Fruit fly (Drosophila melanogaster) whole organism, wandering third instar larva: ENCODE results near the gene SelR.

Experiments used
- Abd-B ChIP-seq: fragments of >200 bp; optimal IDR thresholded peaks from 2 replicates; lab custom pipeline; 2017; ENCODE audit warnings: missing biosample characterization, missing genetic modification characterization
- CG32264 ChIP-seq: fragments of 200-800 bp; sonication (Bioruptor generic); optimal IDR thresholded peaks from 2 replicates; lab custom pipeline; 2016; ENCODE audit warnings: missing biosample characterization, missing genetic modification characterization
- CG9705 ChIP-seq: fragments of 200-800 bp; sonication (Bioruptor generic); optimal IDR thresholded peaks from 2 replicates; lab custom pipeline; 2018; ENCODE audit warnings: missing biosample characterization, mild to moderate bottlenecking, missing genetic modification characterization
- CrebA ChIP-seq: fragments of 200-800 bp; sonication (Bioruptor generic); optimal IDR thresholded peaks from 2 replicates; lab custom pipeline; 2016; ENCODE audit warnings: missing biosample characterization, mild to moderate bottlenecking, missing genetic modification characterization, borderline replicate concordance
- Dfd ChIP-seq: fragments of >200 bp; optimal IDR thresholded peaks from 2 replicates; lab custom pipeline; 2017; ENCODE audit warnings: missing biosample characterization, missing genetic modification characterization
- Dif ChIP-seq: fragments of 200-275, 200-300 bp; sonication (Bioruptor generic); optimal IDR thresholded peaks from 2 replicates; lab custom pipeline; 2018; ENCODE audit warnings: missing biosample characterization, missing genetic modification characterization; ENCODE audit not compliant: partially characterized antibody
- GATAd ChIP-seq: sonication (Bioruptor generic); optimal IDR thresholded peaks from 2 replicates; lab custom pipeline; 2016; ENCODE audit warnings: missing biosample characterization, missing genetic modification characterization
- HLH106 ChIP-seq: fragments of 200-800 bp; optimal IDR thresholded peaks from 3 replicates; lab custom pipeline; 2019; ENCODE audit warnings: missing biosample characterization, mild to moderate bottlenecking, missing genetic modification characterization, moderate library complexity
- Hnf4 ChIP-seq: fragments of 200-800 bp; sonication (Bioruptor generic); optimal IDR thresholded peaks from 2 replicates; lab custom pipeline; 2016; ENCODE audit warnings: missing biosample characterization, mild to moderate bottlenecking, missing genetic modification characterization
- Hr83 ChIP-seq: fragments of 200-300 bp; sonication (Bioruptor generic); optimal IDR thresholded peaks from 2 replicates; lab custom pipeline; 2016; ENCODE audit warnings: missing biosample characterization, mild to moderate bottlenecking, missing genetic modification characterization, moderate library complexity; ENCODE audit not compliant: poor library complexity, severe bottlenecking
- Jra ChIP-seq: sonication (Bioruptor generic); optimal IDR thresholded peaks from 2 replicates; lab custom pipeline; 2016; ENCODE audit warnings: missing biosample characterization, missing genetic modification characterization
- Mio ChIP-seq: sonication (Bioruptor generic); optimal IDR thresholded peaks from 2 replicates; lab custom pipeline; 2016; ENCODE audit warnings: missing biosample characterization, missing genetic modification characterization
- N ChIP-seq: fragments of >200 bp; optimal IDR thresholded peaks from 2 replicates; lab custom pipeline; 2018; ENCODE audit warnings: missing biosample characterization, missing external identifiers, missing genetic modification characterization
- OdsH ChIP-seq: fragments of 200-800 bp; sonication (Bioruptor generic); optimal IDR thresholded peaks from 2 replicates; lab custom pipeline; 2016; ENCODE audit warnings: missing biosample characterization, mild to moderate bottlenecking, missing genetic modification characterization
- Rel ChIP-seq, 2 experiments: fragments of 200-800 bp; sonication (Bioruptor generic) in 1 of 2; optimal IDR thresholded peaks; 2 replicates in 1 of 2; 3 replicates in 1 of 2; lab custom pipeline; 2016 to 2019; ENCODE audit warnings: mild to moderate bottlenecking in 2 of 2, missing biosample characterization in 2 of 2, missing genetic modification characterization in 2 of 2, moderate library complexity in 1 of 2
- Sp1 ChIP-seq: fragments of 200-800 bp; sonication (Bioruptor generic); optimal IDR thresholded peaks from 3 replicates; lab custom pipeline; 2019; ENCODE audit warnings: missing biosample characterization, mild to moderate bottlenecking, missing genetic modification characterization, moderate library complexity
- Vsx2 ChIP-seq: fragments of 200-300, 225-300 bp; sonication (Bioruptor generic); optimal IDR thresholded peaks from 2 replicates; lab custom pipeline; 2018; ENCODE audit warnings: missing biosample characterization, missing genetic modification characterization; ENCODE audit not compliant: partially characterized antibody
- br ChIP-seq: fragments of 200-800 bp; sonication (Bioruptor generic); optimal IDR thresholded peaks from 2 replicates; lab custom pipeline; 2016; ENCODE audit warnings: missing biosample characterization, missing genetic modification characterization
- brk ChIP-seq: fragments of 200-800 bp; sonication (Bioruptor generic); optimal IDR thresholded peaks from 2 replicates; lab custom pipeline; 2016; ENCODE audit warnings: missing biosample characterization, mild to moderate bottlenecking, missing genetic modification characterization
- dl ChIP-seq, 2 experiments: fragments of 175-275, 200-275 bp in 1 of 2; fragments of 200-275 bp in 1 of 2; sonication (Bioruptor generic); optimal IDR thresholded peaks; lab custom pipeline; 2018; ENCODE audit warnings: mild to moderate bottlenecking in 2 of 2, missing biosample characterization in 2 of 2, missing genetic modification characterization in 2 of 2, moderate library complexity in 2 of 2; ENCODE audit not compliant: partially characterized antibody in 2 of 2, insufficient read depth in 1 of 2
- dmrt93B ChIP-seq: fragments of 200-800 bp; sonication (Bioruptor generic); optimal IDR thresholded peaks from 2 replicates; lab custom pipeline; 2018; ENCODE audit warnings: missing biosample characterization, mild to moderate bottlenecking, missing genetic modification characterization
- ey ChIP-seq: fragments of 200-800 bp; sonication (Bioruptor generic); optimal IDR thresholded peaks from 2 replicates; lab custom pipeline; 2016; ENCODE audit warnings: missing biosample characterization, missing genetic modification characterization
- foxo ChIP-seq, 2 experiments: fragments of 200-800 bp; sonication (Bioruptor generic); optimal IDR thresholded peaks; 2 replicates in 1 of 2; 3 replicates in 1 of 2; lab custom pipeline; 2016 to 2017; ENCODE audit warnings: missing biosample characterization in 2 of 2, missing genetic modification characterization in 2 of 2
- fru ChIP-seq: fragments of 200-800 bp; sonication (Bioruptor generic); optimal IDR thresholded peaks from 3 replicates; lab custom pipeline; 2016; ENCODE audit warnings: missing biosample characterization, mild to moderate bottlenecking, missing genetic modification characterization
- h ChIP-seq: fragments of 200-800 bp; sonication (Bioruptor generic); optimal IDR thresholded peaks from 3 replicates; lab custom pipeline; 2016; ENCODE audit warnings: missing biosample characterization, mild to moderate bottlenecking, missing genetic modification characterization
- jim ChIP-seq: fragments of 175-275, 200-325 bp; sonication (Bioruptor generic); optimal IDR thresholded peaks from 2 replicates; lab custom pipeline; 2016; ENCODE audit warnings: missing biosample characterization, mild to moderate bottlenecking, missing genetic modification characterization
- lola ChIP-seq: fragments of >200 bp; optimal IDR thresholded peaks from 2 replicates; lab custom pipeline; 2017; ENCODE audit warnings: missing biosample characterization, missing genetic modification characterization
- pan ChIP-seq: fragments of >200 bp; optimal IDR thresholded peaks from 2 replicates; lab custom pipeline; 2017
- psq ChIP-seq: fragments of 200-800 bp; sonication (Bioruptor generic); optimal IDR thresholded peaks from 3 replicates; lab custom pipeline; 2017; ENCODE audit warnings: missing biosample characterization, mild to moderate bottlenecking, missing genetic modification characterization, moderate library complexity
- rgr ChIP-seq: fragments of 200-800 bp; sonication (Bioruptor generic); optimal IDR thresholded peaks from 3 replicates; lab custom pipeline; 2016; ENCODE audit warnings: missing biosample characterization, mild to moderate bottlenecking, missing genetic modification characterization
- sage ChIP-seq: fragments of 200-800 bp; sonication (Bioruptor generic); optimal IDR thresholded peaks from 2 replicates; lab custom pipeline; 2016; ENCODE audit warnings: missing biosample characterization, mild to moderate bottlenecking, missing genetic modification characterization
- sv ChIP-seq: fragments of 200-800 bp; sonication (Bioruptor generic); optimal IDR thresholded peaks from 3 replicates; lab custom pipeline; 2016; ENCODE audit warnings: missing biosample characterization, missing genetic modification characterization
- tai ChIP-seq: sonication (Bioruptor generic); optimal IDR thresholded peaks from 2 replicates; lab custom pipeline; 2016; ENCODE audit warnings: missing biosample characterization, missing genetic modification characterization
- usp ChIP-seq: fragments of >200 bp; optimal IDR thresholded peaks from 2 replicates; lab custom pipeline; 2017; ENCODE audit warnings: missing biosample characterization, missing genetic modification characterization
- woc ChIP-seq: sonication (Bioruptor generic); optimal IDR thresholded peaks from 2 replicates; lab custom pipeline; 2016; ENCODE audit warnings: missing biosample characterization, mild to moderate bottlenecking, missing genetic modification characterization

Gene SelR

DNA sequence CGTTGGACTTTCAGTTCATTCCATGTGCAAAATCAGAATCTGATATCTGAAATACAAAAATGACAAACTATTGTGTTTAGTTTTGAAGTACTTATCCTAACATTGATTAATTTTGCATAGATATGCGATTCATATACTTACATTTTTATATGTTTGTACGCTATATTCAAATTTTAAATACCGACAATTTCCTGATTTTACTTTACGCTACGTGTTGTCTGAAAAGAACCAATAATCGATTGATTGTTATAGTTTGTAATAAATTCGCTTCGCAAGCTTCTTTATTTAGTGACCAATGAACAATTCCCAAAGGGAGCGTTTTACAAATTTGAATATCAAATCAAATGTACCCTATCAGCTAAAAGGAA, 21.1 kb upstream of the SelR start, which contains the start of gene Ak3:
Gene Ak3, minus strand, starts transcription at position 69 of the 368 bp plus-strand sequence.
- no peak for TF ChIP-seq br (GFP tag; lab: Kevin White, UChicago)
- TF ChIP-seq Abd-B (GFP tag; lab: Kevin White, UChicago) = no peak
- TF ChIP-seq dmrt93B = no peak
- TF ChIP-seq Mio (GFP tag; lab: Kevin White, UChicago) = no peak
- TF ChIP-seq N (GFP tag; lab: Kevin White, UChicago) = no peak
- no peak for TF ChIP-seq fru (GFP tag; lab: Kevin White, UChicago)
- no peak for TF ChIP-seq ey (GFP tag; lab: Kevin White, UChicago)
- no peak for TF ChIP-seq Rel (GFP tag; optimal IDR thresholded peaks at IDR 0.05; lab: Kevin White, UChicago)
- no peak for TF ChIP-seq Rel (tag; optimal IDR thresholded peaks at IDR 0.05; lab: Kevin White, UChicago)
- TF ChIP-seq rgr (GFP tag; lab: Kevin White, UChicago) = no peak
- TF ChIP-seq GATAd (GFP tag; lab: Kevin White, UChicago) = no peak
- TF ChIP-seq HLH106 (tag; lab: Kevin White, UChicago) = no peak
- TF ChIP-seq sage = no peak
- no peak for TF ChIP-seq Jra (GFP tag; lab: Kevin White, UChicago)
- TF ChIP-seq CG9705 = no peak
- TF ChIP-seq brk (GFP tag; lab: Kevin White, UChicago) = no peak
- no peak for TF ChIP-seq lola (GFP tag; lab: Kevin White, UChicago)
- no peak for TF ChIP-seq foxo (GFP tag; optimal IDR thresholded peaks at IDR 0.05; lab: Kevin White, UChicago)
- TF ChIP-seq Hnf4 (GFP tag; lab: Kevin White, UChicago) = no peak

- no peak for TF ChIP-seq Abd-B (GFP tag; lab: Kevin White, UChicago)
- peak; percentile 20 for TF ChIP-seq Hnf4 (GFP tag; lab: Kevin White, UChicago)
- TF ChIP-seq usp = no peak
- peak; percentile 46 for TF ChIP-seq h (GFP tag; lab: Kevin White, UChicago)
- no peak for TF ChIP-seq pan
- TF ChIP-seq brk (GFP tag; lab: Kevin White, UChicago) = no peak
- TF ChIP-seq Dfd = no peak
- peak; percentile 40 for TF ChIP-seq woc
- no peak for TF ChIP-seq lola (GFP tag; lab: Kevin White, UChicago)
- TF ChIP-seq Hr83 (GFP tag; lab: Kevin White, UChicago) = no peak
- TF ChIP-seq rgr (GFP tag; lab: Kevin White, UChicago) = peak; percentile 13
- peak; percentile 19 for TF ChIP-seq sv
- no peak for TF ChIP-seq fru (GFP tag; lab: Kevin White, UChicago)
- TF ChIP-seq psq = peak; percentile 60
- no peak for TF ChIP-seq jim (GFP tag; lab: Kevin White, UChicago)
- peak; percentile 43 for TF ChIP-seq HLH106 (tag; lab: Kevin White, UChicago)
- TF ChIP-seq ey (GFP tag; lab: Kevin White, UChicago) = no peak
- TF ChIP-seq Dif (GFP tag; lab: Kevin White, UChicago) = peak; percentile 98
- TF ChIP-seq OdsH = peak; percentile 42
- no peak for TF ChIP-seq CrebA (GFP tag; lab: Kevin White, UChicago)
- TF ChIP-seq GATAd (GFP tag; lab: Kevin White, UChicago) = no peak
- TF ChIP-seq dl (GFP tag; optimal IDR thresholded peaks at IDR 0.05; lab: Kevin White, UChicago; ENCODE audit: insufficient read depth in 1 of 2, partially characterized antibody in 2 of 2) = peak; percentile 92 to 97
- no peak for TF ChIP-seq tai (GFP tag; lab: Kevin White, UChicago)
- TF ChIP-seq CG32264 = no peak
- TF ChIP-seq sage = peak; percentile 17
- peak; percentile 32 for TF ChIP-seq br (GFP tag; lab: Kevin White, UChicago)
- TF ChIP-seq Vsx2 = peak; percentile 92
- no peak for TF ChIP-seq Rel (GFP tag; optimal IDR thresholded peaks at IDR 0.05; lab: Kevin White, UChicago)
- TF ChIP-seq Rel (tag; optimal IDR thresholded peaks at IDR 0.05; lab: Kevin White, UChicago) = peak; percentile 11
- peak in 1 of 2 experiments; percentile 41 for TF ChIP-seq foxo (GFP tag; optimal IDR thresholded peaks at IDR 0.05; lab: Kevin White, UChicago)
- TF ChIP-seq Sp1 (GFP tag; lab: Kevin White, UChicago) = peak; percentile 36
- no peak for TF ChIP-seq dmrt93B
Observed at dm6 chr3R:10888633-10889519, 20.4 kb upstream of the SelR start.
